Fruit fly (Drosophila melanogaster) S2 (cell line): ENCODE data around the gene CG31612.

Experiments
- CG8478 ChIP-seq: fragments of >200 bp; optimal IDR thresholded peaks from 2 replicates; lab custom pipeline; 2018
- CTCF ChIP-seq, 2 experiments: fragments of >200 bp; optimal IDR thresholded peaks; 2 replicates each; lab custom pipeline; 2018

DNA sequence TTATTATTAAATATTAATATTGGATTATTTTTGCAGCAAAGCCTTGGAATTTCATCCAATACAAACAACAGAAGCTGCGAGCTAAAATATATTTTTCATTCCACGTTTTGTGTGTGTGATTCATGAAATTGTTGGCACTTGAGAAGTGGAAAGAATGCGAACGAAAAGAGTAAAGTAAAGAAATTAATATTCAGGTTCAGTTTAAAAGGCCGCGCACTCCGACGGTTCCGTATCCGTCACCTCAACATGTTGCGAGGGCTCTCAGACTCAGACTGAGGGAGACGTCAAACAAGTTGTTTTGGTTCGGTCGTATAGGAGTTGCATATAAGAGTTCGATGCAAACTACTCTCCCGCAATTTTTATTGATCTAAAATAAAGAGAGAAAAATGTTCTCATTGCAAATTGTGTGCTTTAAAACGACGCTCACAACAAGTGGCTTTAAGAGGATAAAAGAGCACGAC is 41.8 kb downstream of the CG31612 start:
- TF ChIP-seq CTCF (optimal IDR thresholded peaks at IDR 0.05; lab: Kevin White, UChicago) (no peak), CG8478 (no peak)
